Fruit fly (Drosophila melanogaster) whole organism, embryonic: ENCODE data around the gene CG7601.
A peak's percentile ranks its signal among the peaks of the same experiment; 100 is the strongest.

Experiments used
- Blimp-1 ChIP-seq: fragments of 200-800 bp; sonication (Bioruptor generic); optimal IDR thresholded peaks from 3 replicates; lab custom pipeline; 2018; ENCODE audit warnings: missing biosample characterization, missing genetic modification characterization, mild to moderate bottlenecking, moderate library complexity, missing genetic modification reagents
- CG10267 ChIP-seq: fragments of 200-800 bp; sonication (Bioruptor generic); optimal IDR thresholded peaks from 2 replicates; lab custom pipeline; 2018; ENCODE audit warnings: missing biosample characterization, mild to moderate bottlenecking, missing genetic modification characterization, moderate library complexity
- CG10959 ChIP-seq: fragments of 200-800 bp; sonication (Bioruptor generic); IDR thresholded peaks from 2 replicates; pipeline ENCODE4 v1.3.6; 2022; ENCODE audit warnings: missing biosample characterization, missing genetic modification characterization
- CG11695 ChIP-seq: fragments of 200-800 bp; sonication (Bioruptor generic); IDR thresholded peaks from 3 replicates; pipeline ENCODE4 v1.3.6; 2022; ENCODE audit warnings: missing biosample characterization, missing genetic modification characterization
- CG12769 ChIP-seq: fragments of 200-800 bp; sonication (Bioruptor generic); optimal IDR thresholded peaks from 2 replicates; lab custom pipeline; 2019; ENCODE audit warnings: missing biosample characterization, mild to moderate bottlenecking, missing genetic modification characterization, moderate library complexity
- CG13287 ChIP-seq: fragments of 200-800 bp; sonication (Bioruptor generic); IDR thresholded peaks from 2 replicates; pipeline ENCODE4 v1.3.6; 2022; ENCODE audit warnings: missing biosample characterization, missing genetic modification characterization; ENCODE audit not compliant: partially characterized antibody
- CG13424 ChIP-seq: fragments of 200-800 bp; sonication (Bioruptor generic); optimal IDR thresholded peaks from 2 replicates; lab custom pipeline; 2019; ENCODE audit warnings: missing biosample characterization, mild to moderate bottlenecking, missing genetic modification characterization, moderate library complexity
- CG15601 ChIP-seq: fragments of 200-800 bp; sonication (Bioruptor generic); optimal IDR thresholded peaks from 3 replicates; lab custom pipeline; 2019; ENCODE audit warnings: missing biosample characterization, mild to moderate bottlenecking, missing genetic modification characterization, moderate library complexity
- CG1647 ChIP-seq: fragments of 200-800 bp; sonication (Bioruptor generic); optimal IDR thresholded peaks from 3 replicates; lab custom pipeline; 2016; ENCODE audit warnings: missing biosample characterization, missing genetic modification characterization
- CG16815 ChIP-seq: fragments of 200-800 bp; sonication (Bioruptor generic); optimal IDR thresholded peaks from 3 replicates; lab custom pipeline; 2017; ENCODE audit warnings: missing biosample characterization, mild to moderate bottlenecking, missing genetic modification characterization
- CG17802 ChIP-seq: fragments of 200-800 bp; sonication (Bioruptor generic); optimal IDR thresholded peaks from 2 replicates; lab custom pipeline; 2018; ENCODE audit warnings: missing biosample characterization, mild to moderate bottlenecking, missing genetic modification characterization, moderate library complexity
- CG18476 ChIP-seq: fragments of 200-800 bp; sonication (Bioruptor generic); optimal IDR thresholded peaks from 2 replicates; lab custom pipeline; 2016; ENCODE audit warnings: missing biosample characterization, mild to moderate bottlenecking, missing genetic modification characterization
- CG2116 ChIP-seq: fragments of 200-800 bp; sonication (Bioruptor generic); optimal IDR thresholded peaks from 3 replicates; lab custom pipeline; 2018; ENCODE audit warnings: missing biosample characterization, mild to moderate bottlenecking, missing genetic modification characterization
- CG4360 ChIP-seq: fragments of 200-800 bp; sonication (Bioruptor generic); IDR thresholded peaks from 2 replicates; pipeline ENCODE4 v1.3.6; 2022; ENCODE audit warnings: missing biosample characterization, missing genetic modification characterization
- CG7786 ChIP-seq: fragments of 200-800 bp; sonication (Bioruptor generic); optimal IDR thresholded peaks from 2 replicates; lab custom pipeline; 2016; ENCODE audit warnings: missing biosample characterization, missing genetic modification characterization
- CG9876 ChIP-seq: fragments of 200-800 bp; sonication (Bioruptor generic); optimal IDR thresholded peaks from 2 replicates; lab custom pipeline; 2016; ENCODE audit warnings: missing biosample characterization, missing genetic modification characterization
- CrebB ChIP-seq: fragments of 200-800 bp; sonication (Bioruptor generic); optimal IDR thresholded peaks from 3 replicates; lab custom pipeline; 2018; ENCODE audit warnings: missing biosample characterization, mild to moderate bottlenecking, missing genetic modification characterization
- Dp ChIP-seq: fragments of 200-800 bp; sonication (Bioruptor generic); optimal IDR thresholded peaks from 2 replicates; lab custom pipeline; 2018; ENCODE audit warnings: missing biosample characterization, mild to moderate bottlenecking, missing genetic modification characterization, moderate library complexity
- Eip74EF ChIP-seq, 2 experiments: fragments of 200-800 bp in 1 of 2; fragments of >200 bp in 1 of 2; sonication (Bioruptor generic) in 1 of 2; optimal IDR thresholded peaks; 2 replicates each; lab custom pipeline; 2017 to 2019; ENCODE audit warnings: missing biosample characterization in 2 of 2, missing genetic modification characterization in 2 of 2, mild to moderate bottlenecking in 1 of 2, moderate library complexity in 1 of 2
- H2.0 ChIP-seq: fragments of 200-800 bp; sonication (Bioruptor generic); IDR thresholded peaks from 2 replicates; pipeline ENCODE4 v1.3.6; 2022; ENCODE audit warnings: missing biosample characterization, missing genetic modification characterization
- HLH4C ChIP-seq: fragments of 200-800 bp; sonication (Bioruptor generic); IDR thresholded peaks from 3 replicates; pipeline ENCODE4 v1.3.6; 2022; ENCODE audit warnings: missing biosample characterization, missing genetic modification characterization; ENCODE audit not compliant: partially characterized antibody
- Hand ChIP-seq: fragments of 200-800 bp; sonication (Bioruptor generic); optimal IDR thresholded peaks from 2 replicates; lab custom pipeline; 2017; ENCODE audit warnings: mild to moderate bottlenecking, missing biosample characterization, missing genetic modification reagents, missing genetic modification characterization
- Hr3 ChIP-seq: fragments of 200-800 bp; sonication (Bioruptor generic); optimal IDR thresholded peaks from 3 replicates; lab custom pipeline; 2016; ENCODE audit warnings: missing biosample characterization, missing genetic modification characterization
- Med ChIP-seq: fragments of 200-800 bp; sonication (Bioruptor generic); peaks from one replicate; lab custom pipeline; 2016; ENCODE audit warnings: missing biosample characterization, missing genetic modification characterization, mild to moderate bottlenecking, inconsistent platforms, moderate library complexity
- Sox102F ChIP-seq: fragments of 200-800 bp; sonication (Bioruptor generic); optimal IDR thresholded peaks from 2 replicates; lab custom pipeline; 2018; ENCODE audit warnings: missing biosample characterization, mild to moderate bottlenecking, missing genetic modification characterization, moderate library complexity
- Spps ChIP-seq: fragments of 200-800 bp; sonication (Bioruptor generic); optimal IDR thresholded peaks from 2 replicates; lab custom pipeline; 2018; ENCODE audit warnings: missing biosample characterization, mild to moderate bottlenecking, missing genetic modification characterization
- bcd ChIP-seq: fragments of 200-800 bp; sonication (Bioruptor generic); optimal IDR thresholded peaks from 2 replicates; lab custom pipeline; 2017; ENCODE audit warnings: missing biosample characterization, mild to moderate bottlenecking, missing genetic modification characterization
- crol ChIP-seq: fragments of 200-800 bp; sonication (Bioruptor generic); IDR thresholded peaks from 2 replicates; pipeline ENCODE4 v1.3.6; 2022; ENCODE audit warnings: missing biosample characterization, missing genetic modification characterization
- dmrt11E ChIP-seq: fragments of 200-800 bp; sonication (Bioruptor generic); optimal IDR thresholded peaks from 3 replicates; lab custom pipeline; 2018; ENCODE audit warnings: missing biosample characterization, mild to moderate bottlenecking, missing genetic modification characterization, moderate library complexity
- dpn ChIP-seq, 2 experiments: fragments of 200-800 bp; sonication (Bioruptor generic); optimal IDR thresholded peaks; 3 replicates each; lab custom pipeline; 2016; ENCODE audit warnings: missing biosample characterization in 2 of 2, missing genetic modification characterization in 2 of 2
- grn ChIP-seq: fragments of 200-800 bp; sonication (Bioruptor generic); optimal IDR thresholded peaks from 3 replicates; lab custom pipeline; 2017; ENCODE audit warnings: missing biosample characterization, missing genetic modification characterization
- hkb ChIP-seq, 2 experiments: fragments of 200-800 bp in 1 of 2; fragments of >200 bp in 1 of 2; sonication (Bioruptor generic) in 1 of 2; IDR thresholded peaks in 1 of 2; optimal IDR thresholded peaks in 1 of 2; 2 replicates each; pipeline versions ENCODE4 v1.3.6 to Lab custom; 2017 to 2022; ENCODE audit warnings: missing biosample characterization in 1 of 2, missing genetic modification characterization in 1 of 2
- ind ChIP-seq: fragments of 200-800 bp; sonication (Bioruptor generic); optimal IDR thresholded peaks from 3 replicates; lab custom pipeline; 2016; ENCODE audit warnings: missing biosample characterization, missing genetic modification characterization
- lmd ChIP-seq: fragments of 200-800 bp; sonication (Bioruptor generic); IDR thresholded peaks from 2 replicates; pipeline ENCODE4 v1.3.6; 2022; ENCODE audit warnings: missing biosample characterization, missing genetic modification characterization
- lov ChIP-seq, 2 experiments: fragments of 200-800 bp in 1 of 2; fragments of >200 bp in 1 of 2; sonication (Bioruptor generic) in 1 of 2; IDR thresholded peaks in 1 of 2; optimal IDR thresholded peaks in 1 of 2; 2 replicates in 1 of 2; 3 replicates in 1 of 2; pipeline versions ENCODE4 v1.3.6 to Lab custom; 2017 to 2022; ENCODE audit warnings: missing biosample characterization in 1 of 2, missing genetic modification characterization in 1 of 2
- nerfin-2 ChIP-seq: fragments of 200-800 bp; sonication (Bioruptor generic); IDR thresholded peaks from 2 replicates; pipeline ENCODE4 v1.3.6; 2022; ENCODE audit warnings: missing biosample characterization, missing genetic modification characterization; ENCODE audit not compliant: partially characterized antibody
- oc ChIP-seq: fragments of 200-800 bp; sonication (Bioruptor generic); optimal IDR thresholded peaks from 2 replicates; lab custom pipeline; 2018; ENCODE audit warnings: missing biosample characterization, mild to moderate bottlenecking, missing genetic modification characterization, moderate library complexity
- onecut ChIP-seq: fragments of 200-800 bp; sonication (Bioruptor generic); IDR thresholded peaks from 2 replicates; pipeline ENCODE4 v1.3.6; 2022; ENCODE audit warnings: missing biosample characterization, missing genetic modification characterization
- pfk ChIP-seq: fragments of 200-800 bp; sonication (Bioruptor generic); optimal IDR thresholded peaks from 2 replicates; lab custom pipeline; 2018; ENCODE audit warnings: missing biosample characterization, mild to moderate bottlenecking, missing genetic modification characterization, moderate library complexity
- ranshi ChIP-seq: fragments of 200-800 bp; sonication (Bioruptor generic); IDR thresholded peaks from 2 replicates; pipeline ENCODE4 v1.3.6; 2022; ENCODE audit warnings: missing biosample characterization, missing genetic modification characterization
- repo ChIP-seq: fragments of 200-800 bp; sonication (Bioruptor generic); optimal IDR thresholded peaks from 2 replicates; lab custom pipeline; 2016; ENCODE audit warnings: missing biosample characterization, missing genetic modification characterization
- sug ChIP-seq: fragments of 200-800 bp; optimal IDR thresholded peaks from 2 replicates; lab custom pipeline; 2019; ENCODE audit warnings: missing biosample characterization, mild to moderate bottlenecking, missing genetic modification characterization, moderate library complexity
- toy ChIP-seq: fragments of 200-800 bp; sonication (Bioruptor generic); IDR thresholded peaks from 2 replicates; pipeline ENCODE4 v1.3.6; 2022; ENCODE audit warnings: missing biosample characterization, missing genetic modification characterization
- tx ChIP-seq: fragments of 200-800 bp; sonication (Bioruptor generic); optimal IDR thresholded peaks from 2 replicates; lab custom pipeline; 2016; ENCODE audit warnings: missing biosample characterization, missing genetic modification characterization
- unpg ChIP-seq: fragments of 200-800 bp; sonication (Bioruptor generic); optimal IDR thresholded peaks from 3 replicates; lab custom pipeline; 2018; ENCODE audit warnings: missing biosample characterization, mild to moderate bottlenecking, missing genetic modification characterization, moderate library complexity
- zen ChIP-seq: fragments of 200-800 bp; sonication (Bioruptor generic); optimal IDR thresholded peaks from 3 replicates; lab custom pipeline; 2018; ENCODE audit warnings: missing biosample characterization, mild to moderate bottlenecking, missing genetic modification characterization, moderate library complexity

Gene CG7601

dm6 chr3R:29745056-29745455 lies 8.5 kb upstream of the CG7601 start, which contains the start of the genes Wdr24 and IntS11 (continued):
- TF ChIP-seq CG4360 (GFP tag; lab: Robert Waterston, UW): 0 out of 2 replicates have a peak, but pooled peaks have one; percentile 32

- TF ChIP-seq H2.0: no peak
- no peak for TF ChIP-seq CG10959 (GFP tag; lab: Robert Waterston, UW)
- TF ChIP-seq HLH4C (GFP tag; lab: Robert Waterston, UW): no peak
- TF ChIP-seq grn (GFP tag; lab: Kevin White, UChicago): no peak
- TF ChIP-seq Med: peak; percentile 41
- no peak for TF ChIP-seq ranshi (GFP tag; lab: Robert Waterston, UW)
- TF ChIP-seq CG11695: no peak
- TF ChIP-seq crol (GFP tag; lab: Robert Waterston, UW): no peak
- TF ChIP-seq CG18476 (GFP tag; lab: Kevin White, UChicago): no peak
- peak; percentile 47 for TF ChIP-seq CG12769 (tag; lab: Kevin White, UChicago)
- TF ChIP-seq onecut: peak; percentile 40; the same call in 1 of the 2 replicates
- no peak for TF ChIP-seq CG17802
- TF ChIP-seq pfk (GFP tag; lab: Kevin White, UChicago): no peak
- no peak for TF ChIP-seq tx (GFP tag; lab: Kevin White, UChicago)
- TF ChIP-seq Blimp-1 (GFP tag; lab: Kevin White, UChicago): peak; percentile 77
Observed at dm6 chr3R:29740078-29740477, 3.5 kb upstream of the CG7601 start.

- TF ChIP-seq bcd (peak; percentile 46), hkb (optimal IDR thresholded peaks at IDR 0.05; lab: Kevin White, UChicago) (no peak), hkb (GFP tag; IDR thresholded peaks at IDR 0.05; lab: Robert Waterston, UW) (no peak), Eip74EF (GFP tag; optimal IDR thresholded peaks at IDR 0.05; lab: Kevin White, UChicago) (peak in 1 of 2 experiments; percentile 25), sug (tag; lab: Kevin White, UChicago) (peak; percentile 19), Sox102F (GFP tag; lab: Kevin White, UChicago) (peak; percentile 63), CG13287 (GFP tag; lab: Robert Waterston, UW) (no peak), oc (peak; percentile 36), Dp (GFP tag; lab: Kevin White, UChicago) (no peak), nerfin-2 (GFP tag; lab: Robert Waterston, UW) (no peak), CG16815 (GFP tag; lab: Kevin White, UChicago) (peak; percentile 48), Hand (peak; percentile 38), CG10267 (tag; lab: Kevin White, UChicago) (peak; percentile 46), CG1647 (no peak), ind (peak; percentile 57), zen (tag; lab: Kevin White, UChicago) (peak; percentile 31), CG13424 (tag; lab: Kevin White, UChicago) (peak; percentile 68), CG9876 (no peak), Hr3 (GFP tag; lab: Kevin White, UChicago) (peak; percentile 6), CG7786 (GFP tag; lab: Kevin White, UChicago) (no peak), CG11695 (no peak), CG15601 (peak; percentile 42), lmd (GFP tag; lab: Robert Waterston, UW) (no peak), dmrt11E (tag; lab: Kevin White, UChicago) (peak; percentile 51), CG2116 (GFP tag; lab: Kevin White, UChicago) (peak; percentile 4), dpn (GFP tag; optimal IDR thresholded peaks at IDR 0.05; lab: Kevin White, UChicago) (peak in 1 of 2 experiments; percentile 55), lov (optimal IDR thresholded peaks at IDR 0.05; lab: Kevin White, UChicago) (no peak), lov (GFP tag; IDR thresholded peaks at IDR 0.05; lab: Robert Waterston, UW) (no peak), unpg (GFP tag; lab: Kevin White, UChicago) (peak; percentile 80), repo (GFP tag; lab: Kevin White, UChicago) (no peak), CrebB (tag; lab: Kevin White, UChicago) (peak; percentile 5), Spps (peak; percentile 29), toy (GFP tag; lab: Robert Waterston, UW) (no peak)
Observed at dm6 chr3R:29737891-29738290, 1.3 kb upstream of the CG7601 start, which contains the start of gene Gnpnat. Gene Gnpnat (plus strand): TSS chr3R:29738275.
